Worm (Caenorhabditis elegans) whole organism, young adult: ENCODE results near the gene nduv-3.

Source experiments
- B0336.3 ChIP-seq: fragments of 200-800 bp; sonication (Bioruptor generic); IDR thresholded peaks from 2 replicates; pipeline ENCODE4 v1.3.6; 2022; ENCODE audit warnings: missing genetic modification characterization, missing compliant biosample characterization
- C06A6.2 ChIP-seq: fragments of 200-800 bp; sonication (Bioruptor generic); conservative IDR thresholded peaks from 2 replicates; pipeline ENCODE4 v1.3.6; 2022; ENCODE audit warnings: missing genetic modification characterization, missing compliant biosample characterization
- C17E4.6 ChIP-seq: fragments of 200-800 bp; sonication (Bioruptor generic); IDR thresholded peaks from 2 replicates; pipeline ENCODE4 v1.3.6; 2022; ENCODE audit warnings: missing genetic modification reagents, missing genetic modification characterization, missing compliant biosample characterization
- F22D6.2 ChIP-seq: sonication (generic microtip); optimal IDR thresholded peaks from 2 replicates; lab custom pipeline; 2016; ENCODE audit warnings: mild to moderate bottlenecking, missing genetic modification characterization, missing compliant biosample characterization
- F23B12.7 ChIP-seq: sonication (generic microtip); optimal IDR thresholded peaks from 2 replicates; lab custom pipeline; 2017; ENCODE audit warnings: missing genetic modification characterization, mild to moderate bottlenecking, missing compliant biosample characterization, antibody characterized with exemption, moderate library complexity; ENCODE audit not compliant: insufficient read depth
- F37B4.10 ChIP-seq: fragments of 200-800 bp; sonication (Bioruptor generic); IDR thresholded peaks from 2 replicates; pipeline ENCODE4 v1.3.6; 2022; ENCODE audit warnings: missing genetic modification characterization, missing compliant biosample characterization
- F49E8.2 ChIP-seq: sonication (generic microtip); optimal IDR thresholded peaks from 3 replicates; lab custom pipeline; 2017; ENCODE audit warnings: missing genetic modification characterization, mild to moderate bottlenecking, missing compliant biosample characterization, antibody characterized with exemption, moderate library complexity; ENCODE audit not compliant: insufficient read depth
- K12H6.12 ChIP-seq: fragments of 200-800 bp; sonication (Bioruptor generic); optimal IDR thresholded peaks from 2 replicates; lab custom pipeline; 2018; ENCODE audit warnings: mild to moderate bottlenecking, missing genetic modification characterization, missing compliant biosample characterization
- T07F8.4 ChIP-seq: sonication (generic microtip); optimal IDR thresholded peaks from 2 replicates; lab custom pipeline; 2016; ENCODE audit warnings: mild to moderate bottlenecking, missing genetic modification characterization, moderate library complexity, missing compliant biosample characterization
- Y53F4B.3 ChIP-seq: fragments of 200-800 bp; sonication (Bioruptor generic); IDR thresholded peaks from 2 replicates; pipeline ENCODE4 v1.3.6; 2022; ENCODE audit warnings: missing genetic modification reagents, missing genetic modification characterization, missing compliant biosample characterization
- Y79H2A.3 ChIP-seq: fragments of 200-800 bp; sonication (Bioruptor generic); conservative IDR thresholded peaks from 2 replicates; pipeline ENCODE4 v1.3.6; 2022; ENCODE audit warnings: missing genetic modification reagents, missing genetic modification characterization, missing compliant biosample characterization
- Y95B8A.8 ChIP-seq: fragments of 200-800 bp; sonication (Bioruptor generic); IDR thresholded peaks from 2 replicates; pipeline ENCODE4 v1.3.6; 2022; ENCODE audit warnings: missing genetic modification reagents, missing genetic modification characterization, missing compliant biosample characterization
- akir-1 ChIP-seq: fragments of 200-800 bp; sonication (Bioruptor generic); optimal IDR thresholded peaks from 2 replicates; lab custom pipeline; 2018; ENCODE audit warnings: mild to moderate bottlenecking, missing genetic modification characterization, moderate library complexity, missing compliant biosample characterization
- attf-3 ChIP-seq: fragments of 200-800 bp; sonication (Bioruptor generic); conservative IDR thresholded peaks from 2 replicates; pipeline ENCODE4 v1.3.6; 2022; ENCODE audit warnings: missing genetic modification reagents, missing genetic modification characterization, missing compliant biosample characterization
- attf-5 ChIP-seq: fragments of 200-800 bp; sonication (Bioruptor generic); optimal IDR thresholded peaks from 2 replicates; lab custom pipeline; 2018; ENCODE audit warnings: mild to moderate bottlenecking, missing genetic modification characterization, missing compliant biosample characterization
- ccch-3 ChIP-seq: fragments of 200-800 bp; sonication (Bioruptor generic); optimal IDR thresholded peaks from 2 replicates; lab custom pipeline; 2018; ENCODE audit warnings: mild to moderate bottlenecking, missing genetic modification characterization, missing compliant biosample characterization
- cebp-2 ChIP-seq: fragments of 200-800 bp; sonication (Bioruptor generic); IDR thresholded peaks from 2 replicates; pipeline ENCODE4 v1.3.6; 2022; ENCODE audit warnings: missing genetic modification characterization, missing compliant biosample characterization
- ceh-100 ChIP-seq: fragments of 200-800 bp; sonication (Bioruptor generic); IDR thresholded peaks from 2 replicates; pipeline ENCODE4 v1.3.6; 2022; ENCODE audit warnings: missing genetic modification reagents, missing genetic modification characterization, missing compliant biosample characterization
- ceh-27 ChIP-seq: fragments of 200-800 bp; sonication (Bioruptor generic); optimal IDR thresholded peaks from 2 replicates; lab custom pipeline; 2018; ENCODE audit warnings: mild to moderate bottlenecking, missing genetic modification characterization, moderate library complexity, missing compliant biosample characterization
- ceh-91 ChIP-seq: fragments of 200-800 bp; sonication (Bioruptor generic); IDR thresholded peaks from 2 replicates; pipeline ENCODE4 v1.3.6; 2022; ENCODE audit warnings: missing genetic modification reagents, missing genetic modification characterization, missing compliant biosample characterization
- dox-1 ChIP-seq: fragments of 200-800 bp; sonication (Bioruptor generic); IDR thresholded peaks from 2 replicates; pipeline ENCODE4 v1.3.6; 2022; ENCODE audit warnings: missing genetic modification reagents, missing genetic modification characterization, missing compliant biosample characterization
- efl-1 ChIP-seq: fragments of 150-350 bp; optimal IDR thresholded peaks from 2 replicates; lab custom pipeline; 2014; ENCODE audit warnings: missing biosample characterization, missing genetic modification reagents, missing genetic modification characterization
- egrh-3 ChIP-seq: fragments of 200-800 bp; sonication (Bioruptor generic); IDR thresholded peaks from 2 replicates; pipeline ENCODE4 v1.3.6; 2022; ENCODE audit warnings: missing genetic modification reagents, missing genetic modification characterization, missing compliant biosample characterization
- fkh-3 ChIP-seq: sonication (generic microtip); optimal IDR thresholded peaks from 2 replicates; lab custom pipeline; 2016; ENCODE audit warnings: mild to moderate bottlenecking, missing genetic modification characterization, missing compliant biosample characterization
- hsf-1 ChIP-seq: fragments of 200-800 bp; sonication (Bioruptor generic); IDR thresholded peaks from 2 replicates; pipeline ENCODE4 v1.3.6; 2022; ENCODE audit warnings: missing genetic modification reagents, missing genetic modification characterization, missing compliant biosample characterization
- lin-40 ChIP-seq: sonication (generic microtip); optimal IDR thresholded peaks from 2 replicates; lab custom pipeline; 2016; ENCODE audit warnings: missing genetic modification characterization, mild to moderate bottlenecking, missing compliant biosample characterization, missing genotype, missing genetic modification reagents
- lsl-1 ChIP-seq: fragments of 200-800 bp; sonication (Bioruptor generic); optimal IDR thresholded peaks from 2 replicates; lab custom pipeline; 2018; ENCODE audit warnings: mild to moderate bottlenecking, missing genetic modification characterization, moderate library complexity, missing compliant biosample characterization
- mcd-1 ChIP-seq: fragments of 200-800 bp; sonication (Bioruptor generic); IDR thresholded peaks from 2 replicates; pipeline ENCODE4 v1.3.6; 2022; ENCODE audit warnings: missing genetic modification reagents, missing genetic modification characterization, missing compliant biosample characterization
- mxl-1 ChIP-seq: sonication (generic microtip); optimal IDR thresholded peaks from 2 replicates; lab custom pipeline; 2016; ENCODE audit warnings: missing genetic modification characterization, missing compliant biosample characterization
- nfya-1 ChIP-seq: sonication (generic microtip); optimal IDR thresholded peaks from 2 replicates; lab custom pipeline; 2017; ENCODE audit warnings: antibody characterized with exemption, missing compliant biosample characterization, missing genetic modification characterization, borderline replicate concordance; ENCODE audit not compliant: insufficient read depth
- nhr-120 ChIP-seq: fragments of 200-800 bp; sonication (Bioruptor generic); IDR thresholded peaks from 2 replicates; pipeline ENCODE4 v1.3.6; 2022; ENCODE audit warnings: missing genetic modification characterization, missing compliant biosample characterization
- rcor-1 ChIP-seq: fragments of 200-800 bp; sonication (Bioruptor generic); IDR thresholded peaks from 2 replicates; pipeline ENCODE4 v1.3.6; 2022; ENCODE audit warnings: missing genetic modification reagents, missing genetic modification characterization, missing compliant biosample characterization
- repo-1 ChIP-seq: sonication (generic microtip); optimal IDR thresholded peaks from 2 replicates; lab custom pipeline; 2017; ENCODE audit warnings: mild to moderate bottlenecking, missing genetic modification characterization, missing compliant biosample characterization
- snpc-1.1 ChIP-seq: sonication (generic microtip); optimal IDR thresholded peaks from 2 replicates; lab custom pipeline; 2017; ENCODE audit warnings: missing genetic modification characterization, mild to moderate bottlenecking, missing compliant biosample characterization, antibody characterized with exemption, moderate library complexity, missing genotype, missing genetic modification reagents; ENCODE audit not compliant: insufficient read depth
- snpc-1.3 ChIP-seq: sonication (generic microtip); optimal IDR thresholded peaks from 2 replicates; lab custom pipeline; 2017; ENCODE audit warnings: missing genetic modification characterization, mild to moderate bottlenecking, missing compliant biosample characterization, antibody characterized with exemption, moderate library complexity, missing genotype, missing genetic modification reagents; ENCODE audit not compliant: insufficient read depth
- snpc-3.4 ChIP-seq: sonication (generic microtip); optimal IDR thresholded peaks from 2 replicates; lab custom pipeline; 2017; ENCODE audit warnings: missing genetic modification characterization, mild to moderate bottlenecking, missing compliant biosample characterization, antibody characterized with exemption, moderate library complexity, missing genotype, missing genetic modification reagents
- snpc-4 ChIP-seq, 5 experiments: fragments of 150-350 bp in 1 of 5; sonication (generic microtip) in 4 of 5; optimal IDR thresholded peaks; 2 replicates each; lab custom pipeline; 2014 to 2018; ENCODE audit warnings: missing genetic modification characterization in 5 of 5, missing biosample characterization in 3 of 5, antibody characterized with exemption in 2 of 5, mild to moderate bottlenecking in 2 of 5, missing compliant biosample characterization in 2 of 5, missing genotype in 2 of 5, moderate library complexity in 2 of 5, missing genetic modification reagents in 1 of 5
- somi-1 ChIP-seq: fragments of 200-800 bp; sonication (Bioruptor generic); optimal IDR thresholded peaks from 2 replicates; lab custom pipeline; 2018; ENCODE audit warnings: mild to moderate bottlenecking, missing genetic modification characterization, missing compliant biosample characterization
- tbx-9 ChIP-seq: sonication (generic microtip); optimal IDR thresholded peaks from 2 replicates; lab custom pipeline; 2016; ENCODE audit warnings: borderline replicate concordance, missing genetic modification characterization, inconsistent platforms, missing compliant biosample characterization
- unc-130 ChIP-seq: sonication (generic microtip); optimal IDR thresholded peaks from 2 replicates; lab custom pipeline; 2016; ENCODE audit warnings: missing genetic modification reagents, missing genetic modification characterization, missing compliant biosample characterization
- unc-62 ChIP-seq: fragments of 150-350 bp; optimal IDR thresholded peaks from 2 replicates; lab custom pipeline; 2014; ENCODE audit warnings: missing biosample characterization, missing genetic modification reagents, missing genetic modification characterization
- ztf-18 ChIP-seq: sonication (generic microtip); optimal IDR thresholded peaks from 2 replicates; lab custom pipeline; 2016; ENCODE audit warnings: missing genotype, mild to moderate bottlenecking, missing genetic modification characterization, missing compliant biosample characterization
- ztf-22 ChIP-seq: fragments of 200-800 bp; sonication (Bioruptor generic); optimal IDR thresholded peaks from 2 replicates; lab custom pipeline; 2018; ENCODE audit warnings: mild to moderate bottlenecking, missing genetic modification characterization, moderate library complexity, missing compliant biosample characterization
- ztf-26 ChIP-seq: sonication (generic microtip); optimal IDR thresholded peaks from 2 replicates; lab custom pipeline; 2017; ENCODE audit warnings: missing genetic modification characterization, missing compliant biosample characterization
- ztf-6 ChIP-seq: fragments of 200-800 bp; sonication (Bioruptor generic); IDR thresholded peaks from 2 replicates; pipeline ENCODE4 v1.3.6; 2022; ENCODE audit warnings: missing genetic modification reagents, missing genetic modification characterization, missing compliant biosample characterization

nduv-3 gene

DNA sequence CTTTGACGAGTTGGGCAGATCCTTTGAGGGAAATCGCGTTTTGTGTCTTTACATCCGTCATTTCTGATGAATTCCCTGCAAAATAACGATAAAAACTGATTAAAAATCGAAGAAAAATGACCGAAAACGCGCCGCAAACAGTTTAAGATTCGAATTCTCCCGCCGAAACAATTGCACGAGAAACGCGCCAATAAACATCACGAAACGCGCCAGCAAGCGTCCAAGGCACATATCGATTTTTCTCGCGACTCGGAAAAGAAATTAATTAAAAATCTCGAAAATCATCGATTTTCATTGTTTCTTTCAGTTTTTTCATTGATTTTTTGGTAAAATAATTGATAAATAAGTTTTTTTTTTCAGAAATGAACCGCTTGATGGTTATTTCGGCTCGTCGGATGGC is at the start of gene nduv-3, which contains the start of gene mdf-2 (continued):
- TF ChIP-seq unc-62 (GFP tag; lab: Kevin White, UChicago) = no peak
- peak; percentile 74 for TF ChIP-seq snpc-3.4 (tag; lab: Kevin White, UChicago)
- no peak for TF ChIP-seq tbx-9 (tag; lab: Kevin White, UChicago)
- TF ChIP-seq nhr-120 = no peak
- TF ChIP-seq C06A6.2 (GFP tag; lab: Robert Waterston, UW) = no peak
- TF ChIP-seq ceh-100 (GFP tag; lab: Robert Waterston, UW) = no peak
- no peak for TF ChIP-seq fkh-3 (tag; lab: Kevin White, UChicago)
- no peak for TF ChIP-seq Y53F4B.3
- no peak for TF ChIP-seq F22D6.2 (tag; lab: Kevin White, UChicago)
- TF ChIP-seq rcor-1 (GFP tag; lab: Robert Waterston, UW) = peak; percentile 54; the same call in 1 of the 2 replicates
- TF ChIP-seq snpc-1.3 (tag; lab: Kevin White, UChicago) = no peak
- TF ChIP-seq repo-1 (tag; lab: Kevin White, UChicago) = no peak
- TF ChIP-seq dox-1 (GFP tag; lab: Robert Waterston, UW) = peak; percentile 74
- TF ChIP-seq ceh-27 = no peak
- TF ChIP-seq attf-5 (GFP tag; lab: Kevin White, UChicago) = peak; percentile 83
- TF ChIP-seq nfya-1 (tag; lab: Kevin White, UChicago) = no peak
- TF ChIP-seq ceh-91 (GFP tag; lab: Robert Waterston, UW) = peak; percentile 75; the same call in 1 of the 2 replicates
- no peak for TF ChIP-seq Y95B8A.8 (GFP tag; lab: Robert Waterston, UW)
- no peak for TF ChIP-seq T07F8.4 (tag; lab: Kevin White, UChicago)
- TF ChIP-seq ccch-3 = no peak
- peak; percentile 9 for TF ChIP-seq F23B12.7
- TF ChIP-seq snpc-1.1 (tag; lab: Kevin White, UChicago) = no peak
- TF ChIP-seq hsf-1 (GFP tag; lab: Robert Waterston, UW) = peak; percentile 56; the same call in 1 of the 2 replicates
- no peak for TF ChIP-seq egrh-3 (GFP tag; lab: Robert Waterston, UW)
- TF ChIP-seq ztf-18 (tag; lab: Kevin White, UChicago) = peak; percentile 95
- no peak for TF ChIP-seq F37B4.10 (GFP tag; lab: Robert Waterston, UW)
- peak; percentile 26 for TF ChIP-seq ztf-26 (tag; lab: Kevin White, UChicago)
- TF ChIP-seq Y79H2A.3 (GFP tag; lab: Robert Waterston, UW) = no peak
- no peak for TF ChIP-seq unc-130 (GFP tag; lab: Kevin White, UChicago)

DNA sequence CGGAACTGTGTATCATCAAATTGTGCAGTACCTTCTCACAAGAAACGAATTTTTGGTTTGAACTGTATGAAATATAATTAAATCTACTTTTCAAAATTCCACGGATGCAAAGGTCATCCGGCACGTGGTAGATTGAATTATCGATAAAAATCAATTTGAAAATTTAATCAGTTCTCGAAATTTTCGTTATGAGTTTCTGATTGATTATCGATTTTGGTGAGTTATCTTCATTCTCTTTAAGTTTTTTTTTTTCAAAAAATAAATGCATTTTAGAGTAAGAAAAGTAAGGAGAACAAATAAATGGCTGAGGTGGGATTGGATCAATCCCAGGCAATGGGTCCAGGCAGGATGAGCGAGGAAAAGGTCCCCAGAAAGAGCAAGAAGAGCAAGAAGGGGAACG is 43.7 kb upstream of the nduv-3 start, which contains the start of gene Y69A2AR.47:
Gene Y69A2AR.47 (plus strand): TSS at position 301 of the 400 bp plus-strand sequence.
- TF ChIP-seq efl-1 = no peak
- TF ChIP-seq ztf-22 (GFP tag; lab: Kevin White, UChicago) = no peak
- TF ChIP-seq akir-1 = no peak
- TF ChIP-seq Y53F4B.3 = no peak
- no peak for TF ChIP-seq mxl-1
- TF ChIP-seq somi-1 (GFP tag; lab: Kevin White, UChicago) = no peak
- no peak for TF ChIP-seq lsl-1 (GFP tag; lab: Kevin White, UChicago)
- TF ChIP-seq snpc-1.1 (tag; lab: Kevin White, UChicago) = no peak
- no peak for TF ChIP-seq F49E8.2 (tag; lab: Kevin White, UChicago)

DNA sequence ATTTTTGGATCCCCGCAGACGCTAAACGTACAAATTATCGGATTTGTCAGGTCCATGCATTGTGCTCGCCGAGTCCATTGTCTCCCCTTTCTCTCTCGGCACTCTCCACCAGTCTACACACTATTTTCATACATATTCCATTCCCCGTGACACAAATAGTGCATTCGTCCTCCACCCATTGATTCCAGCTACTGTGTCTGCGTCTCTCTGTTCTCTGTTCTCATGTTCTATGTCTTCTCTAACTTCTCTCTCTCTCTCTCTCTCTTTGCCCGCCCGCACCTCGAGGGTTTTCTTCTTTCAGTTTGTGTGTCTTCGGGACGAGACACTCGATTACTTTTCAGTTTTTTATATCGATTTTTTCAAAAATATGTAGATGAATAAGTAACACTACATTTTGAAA is 41.5 kb upstream of the nduv-3 start:
- TF ChIP-seq ztf-26 (tag; lab: Kevin White, UChicago) (peak; percentile 19), C17E4.6 (no peak), ceh-27 (peak; percentile 68), snpc-4 (GFP tag; optimal IDR thresholded peaks at IDR 0.05; lab: Kevin White, UChicago) (no peak), snpc-4 (tag; optimal IDR thresholded peaks at IDR 0.05; lab: Kevin White, UChicago) (peak in 1 of 4 experiments; percentile 43), F49E8.2 (tag; lab: Kevin White, UChicago) (no peak), attf-3 (GFP tag; lab: Robert Waterston, UW) (0 out of 2 replicates have a peak, but pooled peaks have one; percentile 12), lin-40 (tag; lab: Kevin White, UChicago) (peak; percentile 73), ztf-6 (no peak), cebp-2 (GFP tag; lab: Robert Waterston, UW) (no peak), repo-1 (tag; lab: Kevin White, UChicago) (no peak), B0336.3 (GFP tag; lab: Robert Waterston, UW) (0 out of 2 replicates have a peak, but pooled peaks have one; percentile 52), mcd-1 (GFP tag; lab: Robert Waterston, UW) (peak; percentile 70), K12H6.12 (tag; lab: Kevin White, UChicago) (peak; percentile 32)
